Worm (Caenorhabditis elegans) whole organism, early embryonic: ENCODE measurements around the gene col-10.

Source experiments
- B0310.2 ChIP-seq: sonication (generic microtip); optimal IDR thresholded peaks from 2 replicates; lab custom pipeline; 2016; ENCODE audit warnings: mild to moderate bottlenecking, missing genetic modification characterization, missing compliant biosample characterization
- flt-1 ChIP-seq: fragments of 200-800 bp; sonication (Bioruptor generic); IDR thresholded peaks from 2 replicates; pipeline ENCODE4 v1.3.6; 2022; ENCODE audit warnings: missing genetic modification characterization, missing compliant biosample characterization
- hnd-1 ChIP-seq: sonication (generic microtip); optimal IDR thresholded peaks from 2 replicates; lab custom pipeline; 2016; ENCODE audit warnings: missing genetic modification characterization, missing compliant biosample characterization

- TF ChIP-seq hnd-1 (tag; lab: Kevin White, UChicago) (no peak), flt-1 (GFP tag; lab: Robert Waterston, UW) (no peak), B0310.2 (tag; lab: Kevin White, UChicago) (no peak)
Measured at ce11 chrV:9146196-9146595, 18.9 kb downstream of the col-10 start.
